Fruit fly (Drosophila melanogaster): ENCODE results near the gene mtSSB.
A peak's percentile ranks its signal among the peaks of the same experiment; 100 is the strongest.

Gene mtSSB

dm6 chr3R:16208924-16209713 lies 4.1 kb upstream of the mtSSB start (continued):
- TF ChIP-seq Nf-YB (GFP tag; optimal IDR thresholded peaks at IDR 0.05) (peak; percentile 17), ftz-f1 (GFP tag; optimal IDR thresholded peaks at IDR 0.05) (no peak), CG17186 (GFP tag; optimal IDR thresholded peaks at IDR 0.05) (no peak), CG7745 (tag; optimal IDR thresholded peaks at IDR 0.05) (no peak), ci (GFP tag; IDR thresholded peaks at IDR 0.05) (peak; percentile 73), CG4854 (GFP tag; optimal IDR thresholded peaks at IDR 0.05) (no peak), repo (GFP tag; optimal IDR thresholded peaks at IDR 0.05) (no peak), schlank (tag; optimal IDR thresholded peaks at IDR 0.05) (peak; percentile 26), CG18764 (GFP tag; optimal IDR thresholded peaks at IDR 0.05) (no peak), Atf6 (GFP tag; IDR thresholded peaks at IDR 0.05) (no peak), CkIIα-i1 (GFP tag; IDR thresholded peaks at IDR 0.05) (no peak), CHES-1-like (GFP tag; optimal IDR thresholded peaks at IDR 0.05) (no peak), chn (GFP tag; optimal IDR thresholded peaks at IDR 0.05) (no peak), Atf3 (GFP tag; optimal IDR thresholded peaks at IDR 0.05) (no peak), CG12155 (GFP tag; optimal IDR thresholded peaks at IDR 0.05) (no peak), sens-2 (GFP tag; IDR thresholded peaks at IDR 0.05) (peak; percentile 8; the same call in 1 of the 2 replicates), sim (GFP tag; IDR thresholded peaks at IDR 0.05) (no peak), CG10543 (GFP tag; optimal IDR thresholded peaks at IDR 0.05) (peak; percentile 83), CG17912 (GFP tag; optimal IDR thresholded peaks at IDR 0.05) (no peak), pfk (GFP tag; optimal IDR thresholded peaks at IDR 0.05) (no peak), fd3F (GFP tag; optimal IDR thresholded peaks at IDR 0.05) (peak; percentile 18), Mrtf (GFP tag; IDR thresholded peaks at IDR 0.05) (no peak), Ravus (GFP tag; IDR thresholded peaks at IDR 0.05) (no peak), ro (GFP tag; IDR thresholded peaks at IDR 0.05) (no peak), Hr39 (optimal IDR thresholded peaks at IDR 0.05) (no peak), luna (GFP tag; optimal IDR thresholded peaks at IDR 0.05) (no peak), CG31388 (GFP tag; optimal IDR thresholded peaks at IDR 0.05) (no peak), grau (tag; optimal IDR thresholded peaks at IDR 0.05) (peak; percentile 58), ewg (GFP tag; optimal IDR thresholded peaks at IDR 0.05) (no peak), zf30C (GFP tag; optimal IDR thresholded peaks at IDR 0.05) (no peak), CG11695 (GFP tag; IDR thresholded peaks at IDR 0.05) (no peak), mirr (GFP tag; optimal IDR thresholded peaks at IDR 0.05) (peak; percentile 22), dm (GFP tag; optimal IDR thresholded peaks at IDR 0.05) (no peak), unc-4 (GFP tag; IDR thresholded peaks at IDR 0.05; ENCODE audit: partially characterized antibody) (no peak), Blimp-1 (GFP tag; optimal IDR thresholded peaks at IDR 0.05) (peak; percentile 41), Dip3 (GFP tag; optimal IDR thresholded peaks at IDR 0.05) (peak; percentile 7), kay (GFP tag; optimal IDR thresholded peaks at IDR 0.05) (no peak), Gug (GFP tag; IDR thresholded peaks at IDR 0.05) (no peak; the same call in 2 of the 4 replicates), ac (GFP tag; optimal IDR thresholded peaks at IDR 0.05) (no peak), fd102C (GFP tag; optimal IDR thresholded peaks at IDR 0.05) (no peak), nom (GFP tag; optimal IDR thresholded peaks at IDR 0.05) (no peak), CG13894 (tag; optimal IDR thresholded peaks at IDR 0.05) (peak; percentile 92), Max (GFP tag; optimal IDR thresholded peaks at IDR 0.05) (peak; percentile 26), pros (GFP tag; optimal IDR thresholded peaks at IDR 0.05) (no peak), vnd (GFP tag; IDR thresholded peaks at IDR 0.05; ENCODE audit: partially characterized antibody) (no peak), CG7357 (GFP tag; IDR thresholded peaks at IDR 0.05) (no peak), Six4 (GFP tag; optimal IDR thresholded peaks at IDR 0.05) (no peak), Eip74EF (GFP tag; optimal IDR thresholded peaks at IDR 0.05) (no peak), CG6689 (GFP tag; IDR thresholded peaks at IDR 0.05) (peak; percentile 40; the same call in 1 of the 2 replicates), CG3163 (GFP tag; optimal IDR thresholded peaks at IDR 0.05) (no peak)

Measured in whole organism, embryonic.